Worm (Caenorhabditis elegans): ENCODE results near the gene K11H12.6.

Gene K11H12.6

ce11 chrIV:622989-623388 is 44.1 kb upstream of the K11H12.6 start:
- no peak for TF ChIP-seq ceh-16 (tag; optimal IDR thresholded peaks at IDR 0.05)
- no peak for TF ChIP-seq unc-39 (tag; optimal IDR thresholded peaks at IDR 0.05)
- no peak for TF ChIP-seq ztf-4 (tag; optimal IDR thresholded peaks at IDR 0.05)
- TF ChIP-seq lsy-12 (tag; optimal IDR thresholded peaks at IDR 0.05), result no peak
- TF ChIP-seq nfya-1 (tag; optimal IDR thresholded peaks at IDR 0.05; ENCODE audit: insufficient read depth), result no peak
- no peak for TF ChIP-seq nhr-12 (tag; optimal IDR thresholded peaks at IDR 0.05)
- no peak for TF ChIP-seq ceh-28 (tag; optimal IDR thresholded peaks at IDR 0.05)
- TF ChIP-seq sea-2 (GFP tag; optimal IDR thresholded peaks at IDR 0.05), result no peak
- TF ChIP-seq nhr-28 (tag; optimal IDR thresholded peaks at IDR 0.05), result no peak
- no peak for TF ChIP-seq fkh-10 (GFP tag; optimal IDR thresholded peaks at IDR 0.05)
- TF ChIP-seq lin-39 (tag; optimal IDR thresholded peaks at IDR 0.05), result no peak
- TF ChIP-seq jun-1 (tag; optimal IDR thresholded peaks at IDR 0.05), result no peak
- TF ChIP-seq elt-3 (tag; optimal IDR thresholded peaks at IDR 0.05), result no peak
- no peak for TF ChIP-seq pha-4 (tag; optimal IDR thresholded peaks at IDR 0.05)
- TF ChIP-seq ceh-9 (tag; optimal IDR thresholded peaks at IDR 0.05), result no peak
- no peak for TF ChIP-seq nhr-237 (tag; optimal IDR thresholded peaks at IDR 0.05)
- TF ChIP-seq daf-12 (tag; optimal IDR thresholded peaks at IDR 0.05), result no peak
- TF ChIP-seq lin-15B (tag; optimal IDR thresholded peaks at IDR 0.05), result no peak

DNA sequence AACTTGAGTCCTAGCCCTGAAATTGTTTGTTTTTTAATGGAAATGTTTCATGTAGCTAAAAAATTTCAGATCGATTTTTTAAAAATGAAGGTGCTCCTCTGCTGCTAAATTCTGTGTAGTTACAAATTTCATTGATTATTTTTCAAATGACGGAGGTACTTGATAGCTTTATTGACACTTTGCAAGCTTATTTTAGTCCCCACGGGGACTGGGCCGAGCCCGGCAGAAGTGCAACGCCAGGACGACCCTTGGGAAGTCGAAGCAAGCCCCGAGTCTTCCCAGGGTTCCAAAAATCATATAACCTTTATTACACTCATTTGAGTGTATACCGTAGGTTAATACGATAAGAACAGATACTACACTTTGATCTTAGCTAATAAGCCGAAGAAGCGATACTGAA is 43.2 kb upstream of the K11H12.6 start:
- no peak for TF ChIP-seq nhr-43 (tag; optimal IDR thresholded peaks at IDR 0.05; ENCODE audit: poor library complexity, severe bottlenecking)
- no peak for TF ChIP-seq ama-1 (optimal IDR thresholded peaks at IDR 0.05)
- TF ChIP-seq ceh-82 (tag; optimal IDR thresholded peaks at IDR 0.05), result no peak
- no peak for TF ChIP-seq fos-1 (tag; optimal IDR thresholded peaks at IDR 0.05)
- no peak for TF ChIP-seq daf-12 (tag; optimal IDR thresholded peaks at IDR 0.05)
- TF ChIP-seq ceh-9 (tag; optimal IDR thresholded peaks at IDR 0.05), result no peak
- TF ChIP-seq eor-1 (tag; optimal IDR thresholded peaks at IDR 0.05), result no peak

ce11 chrIV:625947-626548 is 41.0 kb upstream of the K11H12.6 start:
- no peak for TF ChIP-seq nhr-67 (tag; optimal IDR thresholded peaks at IDR 0.05)
- TF ChIP-seq tbx-2 (tag; optimal IDR thresholded peaks at IDR 0.05), result no peak
- TF ChIP-seq zag-1 (tag; optimal IDR thresholded peaks at IDR 0.05), result no peak
- TF ChIP-seq egl-5 (tag; optimal IDR thresholded peaks at IDR 0.05), result no peak
- no peak for TF ChIP-seq nhr-11 (tag; optimal IDR thresholded peaks at IDR 0.05)
- no peak for TF ChIP-seq ZK546.5 (tag; optimal IDR thresholded peaks at IDR 0.05)
- TF ChIP-seq nhr-77 (tag; optimal IDR thresholded peaks at IDR 0.05), result no peak
- no peak for TF ChIP-seq fkh-2 (tag; optimal IDR thresholded peaks at IDR 0.05)
- TF ChIP-seq nhr-76 (tag; optimal IDR thresholded peaks at IDR 0.05), result no peak
- TF ChIP-seq lin-39 (tag; optimal IDR thresholded peaks at IDR 0.05), result no peak
- TF ChIP-seq elt-1 (tag; optimal IDR thresholded peaks at IDR 0.05), result no peak
- no peak for TF ChIP-seq eor-1 (tag; optimal IDR thresholded peaks at IDR 0.05)
- TF ChIP-seq fkh-10 (GFP tag; optimal IDR thresholded peaks at IDR 0.05), result no peak

DNA sequence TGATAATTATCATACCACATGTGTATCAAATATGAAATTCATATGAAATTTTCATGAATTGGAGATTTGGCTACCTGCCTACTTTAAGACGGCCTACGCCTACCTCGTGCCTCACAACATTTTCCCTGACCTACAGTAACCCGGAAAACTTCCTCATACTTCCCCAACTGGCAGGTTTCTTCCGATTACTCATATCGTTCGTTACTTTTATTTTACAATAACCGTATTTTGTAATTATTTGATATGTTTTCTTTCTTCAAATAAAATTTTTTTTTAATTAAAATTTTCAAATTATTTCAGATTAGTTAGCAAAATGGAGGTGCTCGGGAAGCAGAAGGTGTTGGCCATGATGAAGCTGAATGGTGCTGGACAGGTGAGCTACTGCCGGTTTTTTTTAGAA is 39.9 kb upstream of the K11H12.6 start, which contains the start of gene nhr-76:
Gene nhr-76 (plus strand): TSS at position 301 of the 400 bp plus-strand sequence.
- TF ChIP-seq pqm-1 (tag; optimal IDR thresholded peaks at IDR 0.05) (no peak), ZK546.5 (tag; optimal IDR thresholded peaks at IDR 0.05) (no peak), nhr-28 (tag; optimal IDR thresholded peaks at IDR 0.05) (no peak), fkh-10 (GFP tag; optimal IDR thresholded peaks at IDR 0.05) (no peak), nhr-67 (tag; optimal IDR thresholded peaks at IDR 0.05) (no peak), snpc-4 (tag; optimal IDR thresholded peaks at IDR 0.05) (no peak), ztf-11 (tag; optimal IDR thresholded peaks at IDR 0.05) (no peak), unc-39 (tag; optimal IDR thresholded peaks at IDR 0.05) (no peak)

ce11 chrIV:630598-630997 is 36.5 kb upstream of the K11H12.6 start:
- TF ChIP-seq egl-27 (tag; optimal IDR thresholded peaks at IDR 0.05) (no peak), nhr-43 (tag; optimal IDR thresholded peaks at IDR 0.05; ENCODE audit: poor library complexity, severe bottlenecking) (no peak), ceh-9 (tag; optimal IDR thresholded peaks at IDR 0.05) (no peak), tbx-2 (tag; optimal IDR thresholded peaks at IDR 0.05) (no peak), pha-4 (tag; optimal IDR thresholded peaks at IDR 0.05) (no peak), nhr-237 (tag; optimal IDR thresholded peaks at IDR 0.05) (no peak), nhr-77 (tag; optimal IDR thresholded peaks at IDR 0.05) (no peak), lsy-12 (tag; optimal IDR thresholded peaks at IDR 0.05) (no peak), ama-1 (optimal IDR thresholded peaks at IDR 0.05) (no peak), zag-1 (tag; optimal IDR thresholded peaks at IDR 0.05) (no peak)
